Fruit fly (Drosophila melanogaster) whole organism, adult: ENCODE measurements around the gene CG46457.

Source experiments
- CG11617 ChIP-seq: fragments of 200-800 bp; sonication (Bioruptor generic); optimal IDR thresholded peaks from 2 replicates; lab custom pipeline; 2017; ENCODE audit warnings: mild to moderate bottlenecking, missing biosample characterization, missing genetic modification reagents, missing genetic modification characterization
- CG12768 ChIP-seq: fragments of 200-800 bp; sonication (Bioruptor generic); optimal IDR thresholded peaks from 2 replicates; lab custom pipeline; 2017; ENCODE audit warnings: missing biosample characterization, missing genetic modification characterization, mild to moderate bottlenecking, moderate library complexity, missing genetic modification reagents
- CG14711 ChIP-seq: fragments of 200-800 bp; sonication (Bioruptor generic); optimal IDR thresholded peaks from 2 replicates; lab custom pipeline; 2018; ENCODE audit warnings: missing biosample characterization, mild to moderate bottlenecking, missing genetic modification characterization, moderate library complexity
- CG33017 ChIP-seq: fragments of 200-800 bp; sonication (Bioruptor generic); optimal IDR thresholded peaks from 2 replicates; lab custom pipeline; 2018; ENCODE audit warnings: missing biosample characterization, mild to moderate bottlenecking, missing genetic modification characterization, moderate library complexity
- CG7045 ChIP-seq: fragments of 200-800 bp; sonication (Bioruptor generic); optimal IDR thresholded peaks from 2 replicates; lab custom pipeline; 2017; ENCODE audit warnings: missing biosample characterization, mild to moderate bottlenecking, missing genetic modification characterization
- Clk ChIP-seq: fragments of 200-800 bp; sonication (Bioruptor generic); optimal IDR thresholded peaks from 2 replicates; lab custom pipeline; 2017; ENCODE audit warnings: missing biosample characterization, missing genetic modification characterization
- Mnt ChIP-seq: fragments of 200-800 bp; sonication (Bioruptor generic); optimal IDR thresholded peaks from 2 replicates; lab custom pipeline; 2016; ENCODE audit warnings: missing biosample characterization, mild to moderate bottlenecking, missing genetic modification characterization
- bab1 ChIP-seq: fragments of 200-800 bp; sonication (Bioruptor generic); optimal IDR thresholded peaks from 3 replicates; lab custom pipeline; 2019; ENCODE audit warnings: missing biosample characterization, mild to moderate bottlenecking, missing genetic modification characterization, moderate library complexity
- kay ChIP-seq: fragments of 200-800 bp; sonication (Bioruptor generic); peaks from one replicate; lab custom pipeline; 2016; ENCODE audit warnings: missing biosample characterization, missing genetic modification characterization, borderline replicate concordance
- ovo ChIP-seq: fragments of 200-800 bp; sonication (Bioruptor generic); optimal IDR thresholded peaks from 2 replicates; lab custom pipeline; 2016; ENCODE audit warnings: missing biosample characterization, missing genetic modification characterization
- pad ChIP-seq: fragments of 200-800 bp; sonication (Bioruptor generic); optimal IDR thresholded peaks from 3 replicates; lab custom pipeline; 2017; ENCODE audit warnings: missing biosample characterization, missing genetic modification characterization, mild to moderate bottlenecking, moderate library complexity, missing genetic modification reagents
- tj ChIP-seq: fragments of 200-800 bp; sonication (Bioruptor generic); optimal IDR thresholded peaks from 3 replicates; lab custom pipeline; 2017; ENCODE audit warnings: missing biosample characterization, mild to moderate bottlenecking, missing genetic modification characterization, moderate library complexity
- toe ChIP-seq: fragments of 200-800 bp; sonication (Bioruptor generic); optimal IDR thresholded peaks from 2 replicates; lab custom pipeline; 2016; ENCODE audit warnings: missing biosample characterization, missing genetic modification characterization

DNA sequence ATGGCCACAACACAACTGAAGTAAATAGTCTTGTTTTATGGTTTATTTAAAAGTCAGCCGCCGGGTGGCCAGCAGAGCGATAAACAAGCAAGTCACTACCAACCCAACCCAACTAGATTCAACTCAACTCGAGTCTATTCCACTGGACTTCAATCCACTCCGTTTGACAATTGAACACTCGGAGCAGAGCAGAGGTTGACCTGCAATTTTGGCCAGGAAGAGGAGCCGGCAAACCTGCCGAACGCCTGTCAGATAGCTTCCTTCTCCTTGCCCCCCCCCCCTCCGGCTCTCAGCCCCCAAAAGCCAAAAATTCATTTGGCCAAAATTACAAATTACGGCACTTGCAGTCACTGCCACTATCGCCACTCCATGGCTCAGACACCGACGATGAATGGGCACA is 46.9 kb downstream of the CG46457 start:
- TF ChIP-seq CG12768 (no peak), kay (GFP tag; lab: Kevin White, UChicago) (no peak), bab1 (GFP tag; lab: Kevin White, UChicago) (no peak), CG11617 (GFP tag; lab: Kevin White, UChicago) (no peak), ovo (no peak), Clk (no peak), toe (GFP tag; lab: Kevin White, UChicago) (no peak), CG7045 (GFP tag; lab: Kevin White, UChicago) (no peak), CG33017 (tag; lab: Kevin White, UChicago) (no peak), tj (GFP tag; lab: Kevin White, UChicago) (no peak), pad (GFP tag; lab: Kevin White, UChicago) (no peak), Mnt (GFP tag; lab: Kevin White, UChicago) (no peak), CG14711 (tag; lab: Kevin White, UChicago) (no peak)
